Worm (Caenorhabditis elegans) whole organism, L4 larva: ENCODE measurements around the gene ddx-23.

Experiments used
- F10B5.3 ChIP-seq: sonication (generic microtip); optimal IDR thresholded peaks from 2 replicates; lab custom pipeline; 2016; ENCODE audit warnings: mild to moderate bottlenecking, missing genetic modification characterization, missing compliant biosample characterization
- F37D6.2 ChIP-seq: sonication (generic microtip); optimal IDR thresholded peaks from 2 replicates; lab custom pipeline; 2016; ENCODE audit warnings: mild to moderate bottlenecking, missing genetic modification characterization, missing compliant biosample characterization
- F44E2.7 ChIP-seq: fragments of 200-800 bp; sonication (Bioruptor generic); IDR thresholded peaks from 2 replicates; pipeline ENCODE4 v2.1.2; 2022; ENCODE audit warnings: missing genetic modification characterization, missing compliant biosample characterization
- T20F7.1 ChIP-seq: fragments of 200-800 bp; sonication (Bioruptor generic); optimal IDR thresholded peaks from 2 replicates; lab custom pipeline; 2018; ENCODE audit warnings: mild to moderate bottlenecking, missing genetic modification characterization, missing compliant biosample characterization
- T26A8.4 ChIP-seq: fragments of 200-800 bp; sonication (Bioruptor generic); IDR thresholded peaks from 2 replicates; pipeline ENCODE4 v1.3.6; 2022; ENCODE audit warnings: missing genetic modification characterization, missing compliant biosample characterization
- Y105C5A.15 ChIP-seq: fragments of 200-800 bp; sonication (Bioruptor generic); IDR thresholded peaks from 2 replicates; pipeline ENCODE4 v1.3.6; 2022; ENCODE audit warnings: missing genetic modification characterization, missing compliant biosample characterization
- ZK546.5 ChIP-seq, 2 experiments: sonication (generic microtip); optimal IDR thresholded peaks; 2 replicates each; lab custom pipeline; 2017; ENCODE audit warnings: missing biosample characterization in 2 of 2, missing genetic modification characterization in 2 of 2
- aha-1 ChIP-seq: fragments of 150-350 bp; peaks from one replicate; lab custom pipeline; 2014; ENCODE audit warnings: missing biosample characterization, missing genetic modification characterization
- aly-2 ChIP-seq: sonication (generic microtip); optimal IDR thresholded peaks from 2 replicates; lab custom pipeline; 2018; ENCODE audit warnings: missing biosample characterization, missing genetic modification characterization
- ama-1 ChIP-seq: fragments of 150-350 bp; optimal IDR thresholded peaks from 2 replicates; lab custom pipeline; 2014; ENCODE audit warnings: inconsistent platforms, mixed read lengths
- arid-1 ChIP-seq: fragments of 200-800 bp; sonication (Bioruptor generic); conservative IDR thresholded peaks from 2 replicates; pipeline ENCODE4 v1.3.6; 2022; ENCODE audit warnings: missing genetic modification reagents, missing genetic modification characterization, missing compliant biosample characterization
- ceh-28 ChIP-seq: fragments of 150-350 bp; optimal IDR thresholded peaks from 2 replicates; lab custom pipeline; 2014; ENCODE audit warnings: missing biosample characterization, missing genetic modification reagents, missing genetic modification characterization
- ceh-62 ChIP-seq: sonication (generic microtip); optimal IDR thresholded peaks from 2 replicates; lab custom pipeline; 2017; ENCODE audit warnings: missing biosample characterization, missing genetic modification characterization
- cey-2 ChIP-seq: sonication (generic microtip); optimal IDR thresholded peaks from 3 replicates; lab custom pipeline; 2017; ENCODE audit warnings: missing genetic modification characterization, mild to moderate bottlenecking, missing compliant biosample characterization, antibody characterized with exemption, borderline replicate concordance; ENCODE audit not compliant: insufficient read depth
- daf-12 ChIP-seq: fragments of 150-350 bp; optimal IDR thresholded peaks from 2 replicates; lab custom pipeline; 2014; ENCODE audit warnings: missing biosample characterization, missing genetic modification reagents, missing genetic modification characterization
- daf-16 ChIP-seq, 3 experiments: sonication (generic microtip); optimal IDR thresholded peaks; 2 replicates each; lab custom pipeline; 2016 to 2017; ENCODE audit warnings: missing genetic modification characterization in 3 of 3, missing genetic modification reagents in 3 of 3, mild to moderate bottlenecking in 2 of 3, missing compliant biosample characterization in 2 of 3, missing biosample characterization in 1 of 3, moderate library complexity in 1 of 3
- daf-19 ChIP-seq: fragments of 200-800 bp; sonication (Bioruptor generic); conservative IDR thresholded peaks from 2 replicates; pipeline ENCODE4 v1.3.6; 2022; ENCODE audit warnings: missing genetic modification characterization, missing compliant biosample characterization
- daf-8 ChIP-seq: fragments of 200-800 bp; sonication (Bioruptor generic); IDR thresholded peaks from 2 replicates; pipeline ENCODE4 v1.3.6; 2022; ENCODE audit warnings: missing genetic modification characterization, missing compliant biosample characterization
- dmd-8 ChIP-seq: fragments of 200-800 bp; sonication (Bioruptor generic); IDR thresholded peaks from 2 replicates; pipeline ENCODE4 v1.3.6; 2022; ENCODE audit warnings: missing genetic modification characterization, missing compliant biosample characterization
- dmd-9 ChIP-seq: fragments of 200-800 bp; sonication (Bioruptor generic); IDR thresholded peaks from 2 replicates; pipeline ENCODE4 v1.3.6; 2022; ENCODE audit warnings: missing genetic modification reagents, missing genetic modification characterization, missing compliant biosample characterization
- dpl-1 ChIP-seq: fragments of 150-350 bp; optimal IDR thresholded peaks from 2 replicates; lab custom pipeline; 2014; ENCODE audit warnings: missing biosample characterization, missing genetic modification reagents, missing genetic modification characterization
- dve-1 ChIP-seq: sonication (generic microtip); optimal IDR thresholded peaks from 2 replicates; lab custom pipeline; 2017; ENCODE audit warnings: antibody characterized with exemption, mild to moderate bottlenecking, missing genetic modification characterization, missing compliant biosample characterization; ENCODE audit not compliant: insufficient read depth
- fkh-10 ChIP-seq: fragments of 150-350 bp; optimal IDR thresholded peaks from 2 replicates; lab custom pipeline; 2014; ENCODE audit warnings: missing biosample characterization, missing genetic modification reagents, missing genetic modification characterization
- hlh-11 ChIP-seq: fragments of 200-800 bp; sonication (Bioruptor generic); optimal IDR thresholded peaks from 2 replicates; lab custom pipeline; 2018; ENCODE audit warnings: mild to moderate bottlenecking, missing genetic modification characterization, missing compliant biosample characterization
- hlh-30 ChIP-seq: sonication (generic microtip); optimal IDR thresholded peaks from 2 replicates; lab custom pipeline; 2017; ENCODE audit warnings: antibody characterized with exemption, mild to moderate bottlenecking, missing genetic modification characterization, missing compliant biosample characterization; ENCODE audit not compliant: insufficient read depth
- hmg-1.1 ChIP-seq: fragments of 200-800 bp; sonication (Bioruptor generic); IDR thresholded peaks from 2 replicates; pipeline ENCODE4 v1.3.6; 2022; ENCODE audit warnings: missing genetic modification reagents, missing genetic modification characterization, missing compliant biosample characterization
- lin-15B ChIP-seq: fragments of 150-350 bp; sonication (generic microtip); optimal IDR thresholded peaks from 3 replicates; lab custom pipeline; 2014; ENCODE audit warnings: missing biosample characterization, missing genetic modification characterization
- lin-38 ChIP-seq: fragments of 200-800 bp; sonication (Bioruptor generic); IDR thresholded peaks from 2 replicates; pipeline ENCODE4 v1.3.6; 2022; ENCODE audit warnings: missing genetic modification reagents, missing genetic modification characterization, missing compliant biosample characterization
- lsy-2 ChIP-seq, 2 experiments: fragments of 150-350 bp in 1 of 2; sonication (generic microtip) in 1 of 2; optimal IDR thresholded peaks; 2 replicates each; lab custom pipeline; 2014 to 2017; ENCODE audit warnings: missing biosample characterization in 2 of 2, missing genetic modification characterization in 2 of 2
- mdt-29 ChIP-seq: fragments of 200-800 bp; sonication (Bioruptor generic); IDR thresholded peaks from 2 replicates; pipeline ENCODE4 v1.3.6; 2022; ENCODE audit warnings: missing genetic modification reagents, missing genetic modification characterization, missing compliant biosample characterization
- mep-1 ChIP-seq: fragments of 150-350 bp; sonication (generic microtip); optimal IDR thresholded peaks from 3 replicates; lab custom pipeline; 2014; ENCODE audit warnings: missing biosample characterization, missing genetic modification characterization
- mes-2 ChIP-seq: sonication (generic microtip); optimal IDR thresholded peaks from 2 replicates; lab custom pipeline; 2016; ENCODE audit warnings: missing genotype, mild to moderate bottlenecking, missing genetic modification characterization, missing compliant biosample characterization; ENCODE audit not compliant: poor library complexity, severe bottlenecking
- nhr-10 ChIP-seq: fragments of 150-350 bp; optimal IDR thresholded peaks from 2 replicates; lab custom pipeline; 2014; ENCODE audit warnings: missing biosample characterization, missing genetic modification characterization
- nhr-111 ChIP-seq: fragments of 200-800 bp; sonication (Bioruptor generic); optimal IDR thresholded peaks from 2 replicates; lab custom pipeline; 2018; ENCODE audit warnings: mild to moderate bottlenecking, missing genetic modification characterization, missing compliant biosample characterization
- nhr-25 ChIP-seq: sonication (generic microtip); optimal IDR thresholded peaks from 2 replicates; lab custom pipeline; 2017; ENCODE audit warnings: missing genetic modification characterization, mild to moderate bottlenecking, missing compliant biosample characterization, antibody characterized with exemption, moderate library complexity, borderline replicate concordance; ENCODE audit not compliant: insufficient read depth
- nhr-28 ChIP-seq: fragments of 150-350 bp; optimal IDR thresholded peaks from 2 replicates; lab custom pipeline; 2014; ENCODE audit warnings: missing biosample characterization, missing genetic modification characterization
- nhr-48 ChIP-seq: sonication (generic microtip); optimal IDR thresholded peaks from 2 replicates; lab custom pipeline; 2016; ENCODE audit warnings: mild to moderate bottlenecking, missing genetic modification characterization, missing compliant biosample characterization
- nhr-6 ChIP-seq: fragments of 150-350 bp; optimal IDR thresholded peaks from 2 replicates; lab custom pipeline; 2014; ENCODE audit warnings: missing biosample characterization, missing genetic modification characterization
- pha-4 ChIP-seq, 2 experiments: fragments of 150-350 bp in 1 of 2; fragments of 200-800 bp in 1 of 2; sonication (Bioruptor generic) in 1 of 2; IDR thresholded peaks in 1 of 2; optimal IDR thresholded peaks in 1 of 2; 2 replicates each; pipeline versions ENCODE4 v1.3.6 to Lab custom; 2014 to 2022; ENCODE audit warnings: missing genetic modification characterization in 2 of 2, missing genetic modification reagents in 2 of 2, missing biosample characterization in 1 of 2, missing compliant biosample characterization in 1 of 2
- saeg-2 ChIP-seq: fragments of 200-800 bp; sonication (Bioruptor generic); IDR thresholded peaks from 2 replicates; pipeline ENCODE4 v1.3.6; 2022; ENCODE audit warnings: missing genetic modification reagents, missing genetic modification characterization, missing compliant biosample characterization
- sdz-12 ChIP-seq: fragments of 200-800 bp; sonication (Bioruptor generic); optimal IDR thresholded peaks from 2 replicates; lab custom pipeline; 2018; ENCODE audit warnings: mild to moderate bottlenecking, missing genetic modification characterization, missing compliant biosample characterization
- snpc-4 ChIP-seq: fragments of 150-350 bp; optimal IDR thresholded peaks from 2 replicates; lab custom pipeline; 2014; ENCODE audit warnings: missing biosample characterization, missing genetic modification characterization
- spr-3 ChIP-seq: fragments of 200-800 bp; sonication (Bioruptor generic); optimal IDR thresholded peaks from 2 replicates; lab custom pipeline; 2018; ENCODE audit warnings: mild to moderate bottlenecking, missing genetic modification characterization, missing compliant biosample characterization
- tra-1 ChIP-seq: fragments of 200-800 bp; sonication (Bioruptor generic); IDR thresholded peaks from 2 replicates; pipeline ENCODE4 v1.3.6; 2022; ENCODE audit warnings: missing genetic modification reagents, missing genetic modification characterization, missing compliant biosample characterization
- zfp-2 ChIP-seq: sonication (generic microtip); optimal IDR thresholded peaks from 2 replicates; lab custom pipeline; 2016; ENCODE audit warnings: mild to moderate bottlenecking, missing genetic modification characterization, missing compliant biosample characterization
- zip-11 ChIP-seq: fragments of 200-800 bp; sonication (Bioruptor generic); IDR thresholded peaks from 2 replicates; pipeline ENCODE4 v1.3.6; 2022; ENCODE audit warnings: missing genetic modification characterization, missing compliant biosample characterization
- ztf-7 ChIP-seq: fragments of 150-350 bp; optimal IDR thresholded peaks from 2 replicates; lab custom pipeline; 2014; ENCODE audit warnings: missing biosample characterization, missing genetic modification characterization

The ddx-23 gene

DNA sequence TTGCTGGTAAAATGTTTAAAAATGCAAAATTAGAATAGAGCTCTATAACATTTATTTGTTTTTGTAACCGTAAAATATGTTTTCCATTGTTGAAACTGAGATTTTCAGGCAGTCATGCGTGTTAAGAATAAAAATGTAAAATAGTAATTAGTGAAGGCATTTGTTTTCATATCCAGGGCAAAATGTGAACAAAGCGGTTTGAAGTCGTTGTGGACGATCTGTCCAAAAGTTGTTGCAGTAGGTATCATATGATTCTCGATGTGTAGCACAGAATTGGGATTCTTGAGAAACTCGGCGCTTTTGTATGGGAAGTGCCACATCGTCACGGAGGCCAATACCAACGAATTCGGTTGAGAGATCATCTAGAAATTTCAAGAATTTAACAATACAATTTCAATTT, 29.2 kb upstream of the ddx-23 start:
- TF ChIP-seq mdt-29 (GFP tag; lab: Robert Waterston, UW): no peak
- peak; percentile 33 for TF ChIP-seq lin-38
- TF ChIP-seq T26A8.4 (GFP tag; lab: Robert Waterston, UW): 0 out of 2 replicates have a peak, but pooled peaks have one; percentile 16
- no peak for TF ChIP-seq ztf-7

DNA sequence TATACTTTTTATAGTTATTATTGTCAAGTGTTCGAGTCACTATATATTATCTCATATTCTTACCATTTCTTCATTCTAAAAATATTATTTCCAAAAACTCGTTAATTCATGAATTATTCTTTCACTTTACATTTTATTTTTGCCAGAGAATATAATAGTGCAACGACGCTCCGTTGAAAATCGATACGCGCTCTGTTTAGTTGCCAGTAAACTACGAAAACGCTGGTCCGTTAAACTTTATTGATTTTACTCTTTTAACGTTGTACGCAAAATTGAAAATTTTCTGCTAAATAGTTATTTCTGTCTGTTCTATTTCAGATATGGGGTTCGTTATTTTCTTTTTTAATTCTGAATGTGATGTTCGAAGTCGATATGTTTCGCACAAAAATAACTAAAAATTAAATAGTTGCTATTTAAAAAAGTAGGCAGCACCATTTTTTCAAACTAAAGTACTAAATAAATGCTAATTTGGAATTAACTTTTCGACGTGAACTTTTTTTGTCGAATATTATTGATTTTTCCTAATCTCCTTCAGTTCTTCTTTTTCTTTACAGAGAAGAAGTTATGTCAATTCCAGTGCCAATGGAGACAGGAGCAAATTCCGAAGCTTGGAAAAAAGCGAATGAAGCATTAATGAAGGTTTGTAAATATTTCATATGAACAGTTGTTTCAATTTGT, 26.4 kb upstream of the ddx-23 start, which contains the start of gene hpo-10:
Gene hpo-10, plus strand, starts transcription at position 199 of the 678 bp plus-strand sequence.
- TF ChIP-seq nhr-25 (no peak), daf-16 (GFP tag; optimal IDR thresholded peaks at IDR 0.05; lab: Kevin White, UChicago) (no peak), daf-16 (tag; optimal IDR thresholded peaks at IDR 0.05; lab: Kevin White, UChicago) (peak; percentile 31), nhr-111 (GFP tag; lab: Kevin White, UChicago) (no peak), daf-8 (GFP tag; lab: Robert Waterston, UW) (no peak), dmd-9 (no peak), mep-1 (peak; percentile 32), hmg-1.1 (GFP tag; lab: Robert Waterston, UW) (no peak), mdt-29 (GFP tag; lab: Robert Waterston, UW) (no peak), mes-2 (peak; percentile 55), nhr-48 (tag; lab: Kevin White, UChicago) (no peak), tra-1 (no peak), snpc-4 (no peak), lsy-2 (tag; optimal IDR thresholded peaks at IDR 0.05; lab: Kevin White, UChicago) (peak in 1 of 2 experiments; percentile 65), daf-19 (GFP tag; lab: Robert Waterston, UW) (no peak), aha-1 (tag; lab: Kevin White, UChicago) (peak; percentile 96), nhr-10 (no peak), T26A8.4 (GFP tag; lab: Robert Waterston, UW) (no peak), F44E2.7 (no peak), sdz-12 (GFP tag; lab: Kevin White, UChicago) (no peak), pha-4 (GFP tag; IDR thresholded peaks at IDR 0.05; lab: Robert Waterston, UW) (no peak), pha-4 (tag; optimal IDR thresholded peaks at IDR 0.05; lab: Kevin White, UChicago) (no peak), nhr-6 (tag; lab: Kevin White, UChicago) (peak; percentile 43), ama-1 (no peak), F37D6.2 (tag; lab: Kevin White, UChicago) (no peak), hlh-11 (tag; lab: Kevin White, UChicago) (no peak), dmd-8 (no peak), zip-11 (GFP tag; lab: Robert Waterston, UW) (no peak), aly-2 (no peak), dpl-1 (GFP tag; lab: Kevin White, UChicago) (peak; percentile 12), spr-3 (no peak), arid-1 (GFP tag; lab: Robert Waterston, UW) (no peak), saeg-2 (GFP tag; lab: Robert Waterston, UW) (no peak), T20F7.1 (GFP tag; lab: Kevin White, UChicago) (peak; percentile 89), hlh-30 (tag; lab: Kevin White, UChicago) (peak; percentile 22), lin-15B (tag; lab: Kevin White, UChicago) (no peak), ZK546.5 (tag; optimal IDR thresholded peaks at IDR 0.05; lab: Kevin White, UChicago) (no peak), dve-1 (tag; lab: Kevin White, UChicago) (peak; percentile 48), Y105C5A.15 (GFP tag; lab: Robert Waterston, UW) (no peak), ceh-28 (tag; lab: Kevin White, UChicago) (no peak), lin-38 (peak; percentile 37; the same call in 1 of the 2 replicates), daf-12 (tag; lab: Kevin White, UChicago) (no peak), nhr-28 (tag; lab: Kevin White, UChicago) (no peak), fkh-10 (GFP tag; lab: Kevin White, UChicago) (no peak), cey-2 (tag; lab: Kevin White, UChicago) (no peak), F10B5.3 (tag; lab: Kevin White, UChicago) (no peak), zfp-2 (tag; lab: Kevin White, UChicago) (no peak), ceh-62 (tag; lab: Kevin White, UChicago) (no peak)
